Worm (Caenorhabditis elegans) whole organism, L4/young adult: ENCODE measurements around the gene T04B8.5.

Experiments
- W03F9.2 ChIP-seq: fragments of 150-350 bp; optimal IDR thresholded peaks from 2 replicates; lab custom pipeline; 2014; ENCODE audit warnings: missing biosample characterization, missing genetic modification characterization
- dao-5 ChIP-seq: sonication (generic microtip); optimal IDR thresholded peaks from 2 replicates; lab custom pipeline; 2016; ENCODE audit warnings: missing genotype, missing genetic modification characterization, moderate library complexity, missing compliant biosample characterization

ce11 chrII:572010-572409 lies 52.3 kb downstream of the T04B8.5 start, which contains the start of gene mlt-8:
- TF ChIP-seq dao-5 (tag; lab: Kevin White, UChicago) (no peak), W03F9.2 (tag; lab: Kevin White, UChicago) (no peak)
